Worm (Caenorhabditis elegans) whole organism, L3 larva: ENCODE results near the gene fbxb-103.

Experiments
- ama-1 ChIP-seq: fragments of 150-350 bp; optimal IDR thresholded peaks from 2 replicates; lab custom pipeline; 2018
- egl-27 ChIP-seq: sonication (generic microtip); optimal IDR thresholded peaks from 4 replicates; lab custom pipeline; 2017; ENCODE audit warnings: missing biosample characterization, missing genetic modification reagents, missing genetic modification characterization
- fos-1 ChIP-seq: fragments of 150-350 bp; optimal IDR thresholded peaks from 2 replicates; lab custom pipeline; 2014; ENCODE audit warnings: missing biosample characterization, missing genetic modification characterization
- mml-1 ChIP-seq: fragments of 150-350 bp; sonication (generic microtip); optimal IDR thresholded peaks from 3 replicates; lab custom pipeline; 2014; ENCODE audit warnings: missing biosample characterization, missing genetic modification characterization
- nhr-11 ChIP-seq: fragments of 150-350 bp; optimal IDR thresholded peaks from 2 replicates; lab custom pipeline; 2014; ENCODE audit warnings: missing biosample characterization, missing genetic modification characterization
- nhr-23 ChIP-seq: fragments of 150-350 bp; optimal IDR thresholded peaks from 2 replicates; lab custom pipeline; 2014; ENCODE audit warnings: missing biosample characterization, missing genetic modification reagents, missing genetic modification characterization
- snpc-4 ChIP-seq: fragments of 150-350 bp; optimal IDR thresholded peaks from 2 replicates; lab custom pipeline; 2014; ENCODE audit warnings: missing biosample characterization, missing genetic modification characterization
- ztf-11 ChIP-seq: fragments of 150-350 bp; optimal IDR thresholded peaks from 2 replicates; lab custom pipeline; 2014; ENCODE audit warnings: missing biosample characterization, missing genetic modification characterization

DNA sequence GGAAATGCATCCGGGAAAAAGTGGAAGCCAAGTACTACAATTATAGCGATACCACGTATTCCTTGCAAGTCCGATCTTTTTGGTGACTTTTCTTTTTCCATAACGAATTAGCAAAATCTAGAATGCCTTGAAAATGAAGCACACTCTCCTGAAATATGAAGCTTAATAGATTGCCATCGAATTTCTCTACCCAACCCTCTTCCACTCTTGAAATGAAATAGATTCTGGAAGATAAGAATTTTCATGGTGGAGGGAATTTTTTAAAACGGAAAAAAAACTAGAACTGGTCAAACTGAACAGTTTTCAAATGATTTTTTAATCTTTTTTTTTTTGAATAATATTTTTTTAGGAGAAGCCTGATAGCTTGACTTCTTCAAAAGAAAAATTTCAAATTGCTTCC lies 46.1 kb upstream of the fbxb-103 start, which contains the start of gene oac-11:
- TF ChIP-seq ztf-11 (tag; lab: Kevin White, UChicago) (no peak), nhr-11 (tag; lab: Kevin White, UChicago) (no peak), nhr-23 (tag; lab: Kevin White, UChicago) (no peak), ama-1 (no peak), fos-1 (tag; lab: Kevin White, UChicago) (no peak), mml-1 (tag; lab: Kevin White, UChicago) (no peak), snpc-4 (tag; lab: Kevin White, UChicago) (no peak), egl-27 (tag; lab: Kevin White, UChicago) (no peak)
